Fruit fly (Drosophila melanogaster) whole organism: ENCODE results near the gene Cad87A.

Experiments
- CG8478 ChIP-seq: fragments of >200 bp; optimal IDR thresholded peaks from 2 replicates; lab custom pipeline; 2018; ENCODE audit warnings: inconsistent platforms
- Dll ChIP-seq: fragments of >200 bp; optimal IDR thresholded peaks from 2 replicates; lab custom pipeline; 2017
- pan ChIP-seq: fragments of >200 bp; optimal IDR thresholded peaks from 2 replicates; lab custom pipeline; 2017
- psq ChIP-seq: fragments of >200 bp; optimal IDR thresholded peaks from 2 replicates; lab custom pipeline; 2017
- usp ChIP-seq: fragments of >200 bp; optimal IDR thresholded peaks from 2 replicates; lab custom pipeline; 2017; ENCODE audit warnings: missing biosample characterization, missing genetic modification characterization, mixed read lengths

DNA sequence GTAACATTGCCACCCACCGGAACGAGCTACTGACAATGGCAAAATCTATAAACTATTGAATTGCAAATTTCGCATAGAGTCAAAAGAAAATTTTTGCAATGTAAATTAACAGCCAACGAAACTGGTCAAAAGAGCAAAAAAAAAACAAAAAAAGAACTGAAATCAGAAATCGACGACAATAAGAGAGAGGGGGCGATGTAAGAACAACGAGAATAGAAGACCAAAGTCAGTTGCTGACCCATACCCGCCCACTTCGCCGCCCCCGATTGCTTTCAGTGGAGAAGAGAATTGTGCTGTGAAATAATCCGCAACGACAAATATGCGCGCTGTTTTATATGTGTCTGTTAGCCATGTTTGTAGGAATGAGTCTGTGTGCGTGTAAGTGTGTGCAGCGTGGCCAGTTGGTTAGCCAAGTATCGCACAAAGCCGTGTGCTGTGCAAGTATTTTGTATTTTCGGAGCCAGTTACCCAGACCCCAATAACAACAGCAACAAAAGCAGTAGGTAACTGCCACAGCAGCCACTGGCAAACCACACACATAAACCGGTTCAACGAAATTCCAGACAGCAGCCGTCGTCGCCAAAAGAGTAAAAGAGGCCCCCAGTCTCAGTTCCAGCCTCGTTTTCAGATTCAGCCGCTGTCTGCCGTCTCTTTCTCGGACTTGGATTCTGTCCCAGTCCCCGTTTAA lies 11.4 kb downstream of the Cad87A start:
- TF ChIP-seq Dll (lab: Kevin White, UChicago) (no peak), pan (no peak), CG8478 (lab: Kevin White, UChicago) (no peak), usp (GFP tag; lab: Kevin White, UChicago) (no peak), psq (lab: Kevin White, UChicago) (no peak)
